Fruit fly (Drosophila melanogaster): ENCODE data around the gene Sf3b5.

Sf3b5 gene

dm6 chr3R:9053850-9054441, 38.8 kb upstream of the Sf3b5 start (continued):
- no peak for TF ChIP-seq kah (GFP tag; optimal IDR thresholded peaks at IDR 0.05)
- no peak for TF ChIP-seq Dll (GFP tag; IDR thresholded peaks at IDR 0.05; ENCODE audit: partially characterized antibody)
- TF ChIP-seq CG9215 (GFP tag; IDR thresholded peaks at IDR 0.05) = no peak
- no peak for TF ChIP-seq stwl (tag; optimal IDR thresholded peaks at IDR 0.05)
- no peak for TF ChIP-seq Elba2 (GFP tag; optimal IDR thresholded peaks at IDR 0.05)
- no peak for TF ChIP-seq ro (GFP tag; IDR thresholded peaks at IDR 0.05)
- TF ChIP-seq Trl (optimal IDR thresholded peaks at IDR 0.05) = no peak
- TF ChIP-seq Trl (GFP tag; optimal IDR thresholded peaks at IDR 0.05) = no peak
- TF ChIP-seq ssp (GFP tag; IDR thresholded peaks at IDR 0.05) = no peak
- no peak for TF ChIP-seq CG31224 (GFP tag; IDR thresholded peaks at IDR 0.05)
- 0 out of 3 replicates have a peak, but pooled peaks have one; percentile 21 for TF ChIP-seq CG7357 (GFP tag; IDR thresholded peaks at IDR 0.05)
- TF ChIP-seq Nf-YB (GFP tag; optimal IDR thresholded peaks at IDR 0.05) = no peak
- no peak for TF ChIP-seq CG10267 (tag; optimal IDR thresholded peaks at IDR 0.05)
- no peak for TF ChIP-seq CG14441 (GFP tag; IDR thresholded peaks at IDR 0.05)
- TF ChIP-seq amos (GFP tag; IDR thresholded peaks at IDR 0.05; ENCODE audit: partially characterized antibody) = no peak
- peak; percentile 73 for TF ChIP-seq CG11504 (tag; optimal IDR thresholded peaks at IDR 0.05)
- TF ChIP-seq Hsf (GFP tag; optimal IDR thresholded peaks at IDR 0.05) = peak; percentile 1
- no peak for TF ChIP-seq run (tag; optimal IDR thresholded peaks at IDR 0.05)
- TF ChIP-seq Bdp1 (GFP tag; optimal IDR thresholded peaks at IDR 0.05) = no peak
- no peak for TF ChIP-seq nom (GFP tag; optimal IDR thresholded peaks at IDR 0.05)
- no peak for TF ChIP-seq HLHmδ (GFP tag; optimal IDR thresholded peaks at IDR 0.05)
- peak; percentile 40 for TF ChIP-seq fu2 (GFP tag; optimal IDR thresholded peaks at IDR 0.05)
- no peak for TF ChIP-seq CG6254 (GFP tag; optimal IDR thresholded peaks at IDR 0.05)
- no peak for TF ChIP-seq CG32772 (GFP tag; IDR thresholded peaks at IDR 0.05)
- no peak for TF ChIP-seq sc (optimal IDR thresholded peaks at IDR 0.05)
- no peak for TF ChIP-seq sc (GFP tag; optimal IDR thresholded peaks at IDR 0.05)
- TF ChIP-seq dm (GFP tag; optimal IDR thresholded peaks at IDR 0.05) = no peak
- no peak for TF ChIP-seq yki (optimal IDR thresholded peaks at IDR 0.05)
- peak; percentile 34 for TF ChIP-seq pho (GFP tag; optimal IDR thresholded peaks at IDR 0.05)
- TF ChIP-seq salm (tag; optimal IDR thresholded peaks at IDR 0.05) = no peak
- TF ChIP-seq CG13287 (GFP tag; IDR thresholded peaks at IDR 0.05; ENCODE audit: partially characterized antibody) = no peak
- no peak for TF ChIP-seq CG3065 (GFP tag; optimal IDR thresholded peaks at IDR 0.05)
- peak in 1 of 2 experiments; percentile 4 for TF ChIP-seq eve (GFP tag; optimal IDR thresholded peaks at IDR 0.05)
- no peak for TF ChIP-seq dysf (GFP tag; IDR thresholded peaks at IDR 0.05)
- no peak for TF ChIP-seq p53 (GFP tag; optimal IDR thresholded peaks at IDR 0.05)
- no peak for TF ChIP-seq pb (GFP tag; optimal IDR thresholded peaks at IDR 0.05)
- TF ChIP-seq CrebB (tag; optimal IDR thresholded peaks at IDR 0.05) = no peak
- TF ChIP-seq psq (GFP tag; optimal IDR thresholded peaks at IDR 0.05) = no peak
- no peak for TF ChIP-seq luna (GFP tag; optimal IDR thresholded peaks at IDR 0.05)
- TF ChIP-seq Dip3 (GFP tag; optimal IDR thresholded peaks at IDR 0.05) = peak; percentile 63
- peak; percentile 1 for TF ChIP-seq pnt (GFP tag; optimal IDR thresholded peaks at IDR 0.05)
- TF ChIP-seq CoRest (tag; optimal IDR thresholded peaks at IDR 0.05) = peak; percentile 71
- TF ChIP-seq aop (GFP tag; IDR thresholded peaks at IDR 0.05) = no peak
- TF ChIP-seq bbx (GFP tag; IDR thresholded peaks at IDR 0.05; ENCODE audit: partially characterized antibody) = no peak
- TF ChIP-seq lola (GFP tag; optimal IDR thresholded peaks at IDR 0.05) = peak in 1 of 3 experiments; percentile 26
- no peak for TF ChIP-seq B-H2 (GFP tag; optimal IDR thresholded peaks at IDR 0.05)
- TF ChIP-seq Adf1 (GFP tag; IDR thresholded peaks at IDR 0.05) = no peak
- no peak for TF ChIP-seq Lpt (GFP tag; optimal IDR thresholded peaks at IDR 0.05)
- no peak for TF ChIP-seq Gsc (GFP tag; IDR thresholded peaks at IDR 0.05)
- peak; percentile 23 for TF ChIP-seq CG15696 (tag; optimal IDR thresholded peaks at IDR 0.05)
- peak; percentile 67 for TF ChIP-seq Oli (tag; optimal IDR thresholded peaks at IDR 0.05)
- no peak for TF ChIP-seq TFAM (GFP tag; optimal IDR thresholded peaks at IDR 0.05)

Data from whole organism, embryonic.